Fruit fly (Drosophila melanogaster) whole organism, pupa: ENCODE results near the gene atl.

Experiments
- CG10348 ChIP-seq: fragments of 200-800 bp; sonication (Bioruptor generic); IDR thresholded peaks from 2 replicates; pipeline ENCODE4 v1.3.6; 2022; ENCODE audit warnings: missing biosample characterization, missing genetic modification characterization
- CG12605 ChIP-seq: fragments of 200-800 bp; sonication (Bioruptor generic); IDR thresholded peaks from 2 replicates; pipeline ENCODE4 v1.3.6; 2022; ENCODE audit warnings: missing biosample characterization, missing genetic modification characterization
- CG13204 ChIP-seq: fragments of 200-800 bp; sonication (Bioruptor generic); optimal IDR thresholded peaks from 2 replicates; lab custom pipeline; 2018; ENCODE audit warnings: missing biosample characterization, mild to moderate bottlenecking, missing genetic modification characterization, moderate library complexity
- CG14655 ChIP-seq: fragments of 200-800 bp; sonication (Bioruptor generic); optimal IDR thresholded peaks from 3 replicates; lab custom pipeline; 2017; ENCODE audit warnings: mild to moderate bottlenecking, missing biosample characterization, missing genetic modification reagents, missing genetic modification characterization
- CG15710 ChIP-seq: fragments of 200-800 bp; sonication (Bioruptor generic); optimal IDR thresholded peaks from 2 replicates; lab custom pipeline; 2018; ENCODE audit warnings: missing biosample characterization, mild to moderate bottlenecking, missing genetic modification characterization, moderate library complexity
- CG17806 ChIP-seq: fragments of 200-800 bp; sonication (Bioruptor generic); optimal IDR thresholded peaks from 2 replicates; lab custom pipeline; 2018; ENCODE audit warnings: missing biosample characterization, mild to moderate bottlenecking, missing genetic modification characterization, moderate library complexity
- CG32121 ChIP-seq: fragments of 200-800 bp; sonication (Bioruptor generic); IDR thresholded peaks from 2 replicates; pipeline ENCODE4 v1.3.6; 2022; ENCODE audit warnings: missing biosample characterization, missing genetic modification characterization
- CG4496 ChIP-seq: fragments of 200-800 bp; sonication (Bioruptor generic); IDR thresholded peaks from 3 replicates; pipeline ENCODE4 v1.3.6; 2022; ENCODE audit warnings: missing biosample characterization, missing genetic modification characterization
- CG8159 ChIP-seq: fragments of 200-800 bp; sonication (Bioruptor generic); optimal IDR thresholded peaks from 3 replicates; lab custom pipeline; 2018; ENCODE audit warnings: missing biosample characterization, mild to moderate bottlenecking, missing genetic modification characterization, moderate library complexity
- CG9948 ChIP-seq: fragments of 200-800 bp; sonication (Bioruptor generic); optimal IDR thresholded peaks from 2 replicates; lab custom pipeline; 2018; ENCODE audit warnings: missing biosample characterization, mild to moderate bottlenecking, missing genetic modification characterization, moderate library complexity
- EcR ChIP-seq: fragments of 200-800 bp; sonication (Bioruptor generic); optimal IDR thresholded peaks from 3 replicates; lab custom pipeline; 2019; ENCODE audit warnings: missing biosample characterization, missing genetic modification characterization, mild to moderate bottlenecking, moderate library complexity, missing genetic modification reagents
- Pif1B ChIP-seq: fragments of 200-800 bp; sonication (Bioruptor generic); optimal IDR thresholded peaks from 3 replicates; lab custom pipeline; 2016; ENCODE audit warnings: missing biosample characterization, missing genetic modification characterization
- fd96Ca ChIP-seq: fragments of 200-800 bp; sonication (Bioruptor generic); IDR thresholded peaks from 3 replicates; pipeline ENCODE4 v1.3.6; 2022; ENCODE audit warnings: missing biosample characterization, missing genetic modification characterization

- TF ChIP-seq CG17806 (tag; lab: Kevin White, UChicago) (no peak), CG10348 (GFP tag; lab: Robert Waterston, UW) (no peak), CG32121 (GFP tag; lab: Robert Waterston, UW) (no peak), CG14655 (GFP tag; lab: Kevin White, UChicago) (no peak), Pif1B (no peak), CG4496 (no peak), EcR (no peak), CG9948 (tag; lab: Kevin White, UChicago) (no peak), fd96Ca (GFP tag; lab: Robert Waterston, UW) (no peak), CG8159 (no peak), CG12605 (GFP tag; lab: Robert Waterston, UW) (no peak), CG13204 (GFP tag; lab: Kevin White, UChicago) (no peak), CG15710 (tag; lab: Kevin White, UChicago) (no peak)
Measured at dm6 chr3R:24634312-24634711, 8.8 kb downstream of the atl start.
